Fruit fly (Drosophila melanogaster): ENCODE measurements around the gene bves.

bves gene

dm6 chrX:21124176-21124575 lies 70.4 kb downstream of the bves start (continued):
- TF ChIP-seq CoRest (tag; optimal IDR thresholded peaks at IDR 0.05) (peak; percentile 81), CG17568 (GFP tag; optimal IDR thresholded peaks at IDR 0.05) (peak; percentile 12), Bdp1 (GFP tag; optimal IDR thresholded peaks at IDR 0.05) (peak; percentile 5), amos (GFP tag; IDR thresholded peaks at IDR 0.05; ENCODE audit: partially characterized antibody) (no peak), CG6272 (GFP tag; IDR thresholded peaks at IDR 0.05) (peak; percentile 51; the same call in 1 of the 2 replicates), CG10274 (GFP tag; optimal IDR thresholded peaks at IDR 0.05) (peak; percentile 18), Dref (GFP tag; IDR thresholded peaks at IDR 0.05) (no peak), CG1529 (GFP tag; optimal IDR thresholded peaks at IDR 0.05) (peak; percentile 39), CG11696 (GFP tag; IDR thresholded peaks at IDR 0.05) (0 out of 2 replicates have a peak, but pooled peaks have one; percentile 27), lmd (GFP tag; IDR thresholded peaks at IDR 0.05) (peak; percentile 65), CkIIα-i1 (GFP tag; IDR thresholded peaks at IDR 0.05) (no peak), gro (GFP tag; optimal IDR thresholded peaks at IDR 0.05) (no peak), CG13624 (GFP tag; optimal IDR thresholded peaks at IDR 0.05) (peak; percentile 39), Usf (GFP tag; optimal IDR thresholded peaks at IDR 0.05) (no peak), ase (GFP tag; IDR thresholded peaks at IDR 0.05) (peak; percentile 68; the same call in 2 of the 3 replicates), crp (GFP tag; optimal IDR thresholded peaks at IDR 0.05) (peak in 1 of 2 experiments; percentile 43), ato (GFP tag; IDR thresholded peaks at IDR 0.05; ENCODE audit: partially characterized antibody) (no peak), Atf6 (GFP tag; IDR thresholded peaks at IDR 0.05) (peak; percentile 73; the same call in 1 of the 2 replicates), CG7839 (tag; optimal IDR thresholded peaks at IDR 0.05) (peak; percentile 84), bab2 (GFP tag; optimal IDR thresholded peaks at IDR 0.05) (peak; percentile 56), CG8359 (GFP tag; optimal IDR thresholded peaks at IDR 0.05; ENCODE audit: borderline replicate concordance) (peak; percentile 32), ro (GFP tag; IDR thresholded peaks at IDR 0.05) (no peak), CG8089 (GFP tag; optimal IDR thresholded peaks at IDR 0.05) (peak; percentile 32), p53 (GFP tag; optimal IDR thresholded peaks at IDR 0.05) (no peak), knrl (GFP tag; IDR thresholded peaks at IDR 0.05; ENCODE audit: partially characterized antibody) (no peak), CG31441 (GFP tag; IDR thresholded peaks at IDR 0.05) (peak; percentile 87), Deaf1 (tag; optimal IDR thresholded peaks at IDR 0.05) (peak; percentile 19), CG2712 (tag; optimal IDR thresholded peaks at IDR 0.05) (peak; percentile 82), Sox100B (GFP tag; optimal IDR thresholded peaks at IDR 0.05) (peak; percentile 69), seq (GFP tag; IDR thresholded peaks at IDR 0.05) (no peak), dati (GFP tag; IDR thresholded peaks at IDR 0.05) (no peak), slp2 (GFP tag; optimal IDR thresholded peaks at IDR 0.05) (peak; percentile 23), CG2875 (GFP tag; optimal IDR thresholded peaks at IDR 0.05) (peak; percentile 40), CG9609 (GFP tag; optimal IDR thresholded peaks at IDR 0.05) (peak; percentile 30), Awh (GFP tag; IDR thresholded peaks at IDR 0.05) (no peak), ind (GFP tag; optimal IDR thresholded peaks at IDR 0.05) (peak; percentile 61), CG18476 (GFP tag; optimal IDR thresholded peaks at IDR 0.05) (peak; percentile 41), CG4820 (GFP tag; optimal IDR thresholded peaks at IDR 0.05) (peak; percentile 50), CG6791 (GFP tag; IDR thresholded peaks at IDR 0.05; ENCODE audit: partially characterized antibody) (no peak), bigmax (GFP tag; optimal IDR thresholded peaks at IDR 0.05) (no peak), Hr51 (GFP tag; optimal IDR thresholded peaks at IDR 0.05) (peak; percentile 55 to 82), cas (GFP tag; IDR thresholded peaks at IDR 0.05) (no peak), CG6813 (GFP tag; optimal IDR thresholded peaks at IDR 0.05) (peak; percentile 39), TFAM (GFP tag; optimal IDR thresholded peaks at IDR 0.05) (no peak), pfk (GFP tag; optimal IDR thresholded peaks at IDR 0.05) (no peak), Adf1 (GFP tag; IDR thresholded peaks at IDR 0.05) (no peak), bowl (GFP tag; IDR thresholded peaks at IDR 0.05) (no peak), btn (GFP tag; optimal IDR thresholded peaks at IDR 0.05) (no peak), zen2 (GFP tag; IDR thresholded peaks at IDR 0.05; ENCODE audit: partially characterized antibody) (no peak), kah (GFP tag; optimal IDR thresholded peaks at IDR 0.05) (peak; percentile 7), chm (GFP tag; IDR thresholded peaks at IDR 0.05) (no peak)

Data from whole organism, embryonic.